Worm (Caenorhabditis elegans) whole organism, dauer: ENCODE measurements around the gene srd-42.

Source experiments
- unc-62 ChIP-seq: sonication (generic microtip); optimal IDR thresholded peaks from 2 replicates; lab custom pipeline; 2017; ENCODE audit warnings: missing biosample characterization, missing genetic modification reagents, missing genetic modification characterization

Gene srd-42

DNA sequence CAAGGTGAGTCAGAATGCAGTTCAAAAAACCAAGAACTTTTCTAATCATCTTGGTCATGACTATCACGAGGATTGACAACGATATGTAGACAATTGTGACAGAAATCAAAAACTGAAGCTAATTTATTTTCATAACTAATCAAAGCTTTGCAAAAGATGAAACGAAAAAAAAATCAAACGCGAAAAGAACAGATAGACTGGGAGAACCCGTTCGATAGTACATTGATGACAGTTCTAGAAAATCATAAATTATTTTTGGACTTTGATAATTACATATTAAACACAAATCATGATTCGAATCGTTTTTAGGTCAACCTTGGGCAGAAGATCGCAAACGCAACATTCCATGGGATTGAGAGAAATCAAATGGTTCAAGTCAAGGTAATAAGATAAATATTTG lies 21.8 kb upstream of the srd-42 start:
- TF ChIP-seq unc-62: no peak

DNA sequence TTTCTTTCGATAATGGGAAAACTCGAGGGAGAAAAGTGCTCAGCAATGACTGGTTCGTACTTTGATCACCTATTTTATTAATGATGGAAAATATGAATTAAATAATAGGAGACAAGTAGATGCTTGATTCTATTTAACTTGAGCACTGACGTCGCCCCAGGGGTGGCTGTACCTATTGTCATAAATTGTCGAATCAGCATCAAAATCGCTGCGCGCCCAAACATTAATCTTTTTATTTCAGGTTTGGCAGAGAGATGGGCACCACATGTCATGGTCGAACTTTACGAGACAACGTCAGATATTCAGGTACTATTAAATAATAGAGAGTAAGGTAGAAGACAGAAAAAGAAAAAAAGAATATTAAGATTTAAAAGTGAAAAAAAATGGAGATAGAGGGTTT lies 21.1 kb upstream of the srd-42 start:
- TF ChIP-seq unc-62: no peak

DNA sequence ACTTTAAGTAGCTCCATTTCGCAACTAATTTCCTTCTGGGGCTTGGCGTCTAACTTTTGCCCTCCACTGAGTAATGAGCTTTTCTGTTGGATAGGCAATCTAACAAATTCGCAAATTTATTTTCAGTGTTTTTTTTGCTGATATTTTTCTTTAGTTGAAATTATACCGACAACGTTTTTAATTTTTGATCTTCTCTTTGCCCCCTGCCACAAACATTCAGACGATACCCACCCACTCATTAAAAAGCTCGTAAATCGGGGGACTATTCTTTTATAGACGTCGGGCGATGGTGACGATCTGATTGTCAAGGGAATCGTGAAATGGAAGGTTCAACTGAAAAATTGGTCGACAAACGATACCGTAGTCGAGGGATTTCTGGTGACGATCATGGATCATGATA lies 20.4 kb upstream of the srd-42 start:
- no peak for TF ChIP-seq unc-62

DNA sequence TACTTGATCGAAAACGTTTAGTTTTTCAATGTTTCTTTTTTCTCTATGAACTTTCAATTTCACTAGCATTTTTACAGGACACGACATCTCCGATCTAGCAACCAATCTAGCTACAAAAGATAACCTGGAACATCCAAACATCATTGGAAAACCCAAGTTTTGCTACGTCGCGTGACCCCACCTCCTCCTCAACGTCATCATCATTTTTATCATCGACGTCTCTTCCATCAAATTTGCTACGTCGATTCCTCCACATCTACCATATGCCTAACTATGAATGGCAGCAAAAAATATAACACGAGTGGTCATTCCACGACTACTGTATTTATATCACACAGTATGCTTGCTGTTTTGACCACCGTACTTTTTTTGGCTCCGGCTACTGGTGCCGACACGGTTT lies 19.6 kb upstream of the srd-42 start, which contains the start of gene F46G10.2:
Gene F46G10.2, plus strand, starts transcription at position 78 of the 400 bp plus-strand sequence.
- TF ChIP-seq unc-62: no peak

DNA sequence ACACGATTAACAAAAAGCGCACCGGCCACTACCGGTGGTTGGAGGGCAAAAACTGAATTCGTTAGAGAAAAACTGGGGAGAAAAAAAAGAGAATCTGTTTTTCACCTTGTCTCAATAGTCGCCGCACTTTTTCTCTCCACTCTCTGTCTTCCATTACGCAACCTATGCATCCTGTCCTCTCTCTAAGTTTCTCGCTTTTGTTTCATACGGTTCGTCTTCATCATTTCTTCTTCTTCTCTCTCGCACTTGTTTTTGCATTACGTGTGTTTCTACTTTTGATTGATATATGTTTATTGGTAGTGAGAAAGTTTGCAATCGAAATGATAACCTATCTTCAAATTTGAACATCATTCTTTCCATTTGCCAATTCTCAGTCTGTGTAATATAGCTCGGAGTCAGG lies 17.3 kb upstream of the srd-42 start:
- TF ChIP-seq unc-62: no peak

DNA sequence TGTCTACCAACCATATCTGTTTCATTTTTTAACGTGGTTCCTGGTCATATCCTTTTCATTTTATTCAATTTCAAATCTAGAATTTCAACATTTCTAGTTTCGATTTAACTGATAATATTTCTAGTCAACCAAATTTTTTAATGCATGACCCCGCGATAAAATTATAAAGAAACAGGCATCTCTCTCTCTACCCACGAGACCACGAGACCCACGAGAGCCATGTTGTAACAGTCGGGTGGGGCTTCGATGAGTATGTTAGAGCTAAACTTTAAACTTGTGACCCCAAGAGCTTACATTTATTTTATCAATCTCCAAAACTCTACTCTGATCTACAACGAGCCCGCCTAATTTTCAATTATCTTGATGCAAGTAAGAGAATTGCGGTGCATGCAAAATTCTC lies 15.1 kb upstream of the srd-42 start:
- no peak for TF ChIP-seq unc-62

DNA sequence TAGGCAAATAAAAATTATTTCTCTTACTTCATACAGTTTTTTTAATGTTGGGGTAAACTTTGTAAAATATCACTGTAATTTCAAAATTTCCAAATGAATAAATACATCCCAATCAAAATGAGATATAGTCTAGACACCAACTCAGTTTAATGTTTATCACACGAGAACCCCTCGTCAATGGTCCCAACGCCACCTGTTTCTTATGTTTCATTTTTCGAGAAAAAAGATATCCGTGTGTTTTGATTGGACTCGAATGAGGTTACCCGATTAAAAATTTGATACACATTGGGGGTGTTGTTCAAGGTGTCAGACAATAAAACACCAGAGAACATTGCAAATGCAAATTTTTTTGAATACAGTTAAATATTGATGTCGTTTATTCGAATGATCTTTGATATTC lies 14.3 kb upstream of the srd-42 start:
- TF ChIP-seq unc-62: no peak

DNA sequence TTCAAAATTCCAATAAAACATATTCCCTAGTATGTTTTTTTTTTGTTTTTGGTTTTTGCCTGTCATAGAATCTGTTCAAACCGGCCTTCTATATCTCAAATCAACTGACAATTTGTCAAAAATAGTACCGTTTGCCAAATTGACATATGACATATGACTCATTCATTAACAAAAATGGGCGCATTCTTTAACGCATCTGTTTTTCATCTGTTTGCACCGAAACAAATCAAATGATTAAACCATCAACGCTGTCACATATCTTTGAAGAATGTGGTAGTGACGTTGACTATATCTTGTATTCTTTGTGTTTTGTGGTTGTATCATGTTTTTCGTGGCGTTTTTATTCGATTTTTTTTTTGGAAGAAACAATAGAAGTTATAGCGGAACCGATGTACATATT lies 11.8 kb upstream of the srd-42 start:
- TF ChIP-seq unc-62: no peak

DNA sequence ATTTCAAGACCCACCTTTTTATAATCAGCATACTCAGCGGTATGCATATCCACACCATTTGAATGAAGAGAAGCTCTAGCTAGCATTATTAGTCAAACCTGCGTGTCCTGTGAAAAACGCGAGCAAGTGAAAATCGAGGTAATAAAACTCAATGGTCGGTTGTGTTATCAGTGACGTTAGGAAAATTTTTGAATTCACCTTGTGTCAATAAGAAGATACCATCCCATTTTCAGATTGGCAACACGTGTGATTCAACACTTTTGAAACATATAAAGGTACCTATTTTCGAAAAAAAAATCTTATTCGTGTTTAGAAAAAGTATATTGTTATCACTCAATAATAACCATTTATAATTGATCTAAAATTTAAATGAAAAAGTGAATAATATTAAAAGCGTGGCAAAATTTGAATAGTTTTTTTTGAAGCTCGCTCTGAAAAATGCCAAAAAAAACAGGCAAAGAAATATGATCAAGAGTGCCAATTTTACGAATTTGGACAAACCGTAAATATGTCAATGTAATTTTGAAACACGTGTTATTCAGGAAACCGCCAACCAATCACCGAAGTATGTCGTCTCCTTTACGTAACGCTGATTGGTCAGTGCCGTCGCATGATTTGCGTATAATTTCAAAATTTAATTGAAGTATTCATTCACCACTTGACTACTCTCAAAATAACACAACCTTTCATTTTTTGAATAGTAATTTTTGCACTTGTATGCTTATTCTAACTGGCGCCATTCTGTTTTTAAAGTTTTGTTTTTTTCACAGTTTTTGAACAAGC lies 8.6 kb upstream of the srd-42 start, which contains the start of gene F46G10.1:
Gene F46G10.1, minus strand, starts transcription at position 115 of the 783 bp plus-strand sequence.
- no peak for TF ChIP-seq unc-62

DNA sequence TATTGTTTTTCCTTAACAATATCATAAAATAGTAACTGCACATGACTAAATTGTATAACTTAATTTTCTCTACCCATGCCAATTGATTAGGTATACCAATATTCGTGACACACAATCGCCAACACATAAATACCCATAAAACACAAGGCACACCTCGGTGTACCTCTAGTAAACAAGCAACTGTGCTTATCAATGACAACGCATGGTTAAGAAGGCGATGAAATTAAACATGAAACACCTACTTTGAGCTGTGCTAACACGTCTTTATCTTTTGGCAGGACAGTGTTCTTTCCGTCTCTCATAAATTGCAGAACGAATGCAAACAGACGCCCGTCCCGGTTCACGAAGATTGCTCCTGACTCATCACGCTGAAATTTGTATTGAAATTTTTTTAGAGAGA lies 7.5 kb upstream of the srd-42 start:
- TF ChIP-seq unc-62: no peak

DNA sequence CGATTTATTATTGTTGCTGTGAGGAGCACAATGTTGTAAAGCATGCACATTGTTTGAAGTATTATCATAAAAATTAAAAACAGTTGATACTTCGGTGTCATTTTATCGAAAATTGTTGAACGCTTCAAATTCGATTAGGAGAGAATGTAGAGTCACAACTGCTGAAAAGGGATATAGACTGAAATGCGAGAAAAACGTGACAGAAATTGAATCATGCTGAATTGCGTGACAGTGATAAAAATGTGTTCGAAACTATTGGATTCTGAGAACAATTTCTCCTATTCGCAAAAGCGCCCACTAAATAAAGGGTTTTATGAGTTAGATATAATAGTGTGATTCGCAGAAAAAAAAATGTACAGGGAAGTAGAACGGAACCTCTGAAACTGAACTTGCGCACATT lies 5.5 kb upstream of the srd-42 start, which contains the start of gene srxa-8:
Gene srxa-8, minus strand, starts transcription at position 101 of the 400 bp plus-strand sequence.
- TF ChIP-seq unc-62: no peak

DNA sequence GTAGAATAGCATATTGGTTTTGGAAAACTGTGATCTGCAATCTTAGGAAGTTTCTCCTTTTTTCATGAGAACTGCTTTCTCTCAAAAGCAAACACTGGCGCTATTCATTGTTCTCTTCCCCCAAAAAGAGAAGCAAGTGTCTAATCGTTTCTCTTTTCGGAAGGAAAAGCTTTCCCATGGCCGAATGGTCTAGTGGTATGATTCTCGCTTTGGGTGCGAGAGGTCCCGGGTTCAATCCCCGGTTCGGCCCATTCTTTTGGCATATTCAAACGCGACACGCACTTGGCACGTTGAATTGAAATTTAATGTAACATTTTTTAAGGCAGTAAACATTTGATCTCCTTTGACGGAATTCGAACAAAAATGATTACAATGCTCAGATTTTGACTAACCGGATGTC lies 4.6 kb upstream of the srd-42 start:
- TF ChIP-seq unc-62: no peak

DNA sequence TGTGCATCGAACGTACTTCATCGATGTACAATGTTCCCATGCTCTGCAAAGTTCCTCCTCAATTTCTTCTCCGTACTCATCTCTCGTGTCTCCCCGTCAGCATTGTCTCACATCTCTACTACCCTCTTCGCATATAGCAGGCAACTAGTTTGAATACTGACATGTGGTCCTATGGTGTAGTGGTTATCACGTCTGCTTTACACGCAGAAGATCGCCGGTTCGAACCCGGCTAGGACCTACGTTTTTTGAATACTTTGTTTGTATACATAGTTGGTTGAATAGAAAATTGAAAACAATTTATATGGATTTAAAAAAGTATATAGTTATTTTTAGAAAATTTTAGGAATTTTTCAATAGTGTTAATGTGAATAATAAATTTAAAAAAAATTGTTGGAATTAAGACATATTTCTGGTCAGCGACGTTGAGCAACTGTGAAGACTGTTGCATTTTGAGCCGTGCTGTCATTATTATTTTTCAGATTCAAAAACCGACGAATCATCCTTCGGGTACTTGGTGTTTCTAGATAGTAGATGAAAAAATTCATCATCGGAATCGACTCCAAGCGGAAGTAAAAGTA lies 3.7 kb upstream of the srd-42 start:
- TF ChIP-seq unc-62: no peak

DNA sequence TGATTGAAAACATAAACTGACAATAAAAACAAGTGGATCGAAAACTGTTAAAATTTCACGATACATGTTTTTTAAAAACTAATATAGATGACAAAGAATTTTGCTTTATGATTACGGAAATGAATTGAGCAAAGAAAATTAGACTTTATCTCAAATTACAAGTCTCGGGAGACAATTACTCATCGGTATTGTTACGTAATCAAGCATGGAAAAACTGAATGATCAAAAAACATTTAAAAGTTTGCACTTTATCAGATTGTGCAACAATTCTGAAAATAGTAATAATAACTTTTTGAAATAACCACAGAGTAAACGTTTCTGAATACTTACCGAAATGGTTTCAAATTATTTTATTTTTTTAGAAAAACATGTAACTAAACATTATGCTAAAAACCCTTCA lies 2.5 kb upstream of the srd-42 start, which contains the start of gene srd-43:
Gene srd-43, minus strand, starts transcription at position 66 of the 400 bp plus-strand sequence.
- no peak for TF ChIP-seq unc-62

DNA sequence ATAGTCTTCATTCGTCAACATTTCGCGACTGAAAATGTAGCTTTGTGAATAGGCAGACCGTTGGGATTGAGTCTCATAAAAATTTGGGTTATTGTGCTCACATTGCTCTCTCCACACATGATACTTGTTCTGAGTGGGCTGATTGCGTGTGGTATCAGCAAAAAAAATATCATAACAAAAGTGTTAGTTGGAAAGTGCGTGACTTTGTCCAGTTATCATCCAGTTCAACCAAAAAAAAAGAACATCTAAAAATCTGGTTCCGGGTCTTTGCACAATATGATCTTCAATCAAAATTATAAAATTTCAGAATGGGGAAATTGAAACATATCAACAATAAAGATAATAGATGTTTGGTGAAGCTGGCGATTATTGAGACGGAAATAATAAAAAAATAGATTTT lies 2.8 kb downstream of the srd-42 start, which contains the start of gene srd-39:
Gene srd-39, minus strand, starts transcription at position 101 of the 400 bp plus-strand sequence.
- TF ChIP-seq unc-62: no peak

DNA sequence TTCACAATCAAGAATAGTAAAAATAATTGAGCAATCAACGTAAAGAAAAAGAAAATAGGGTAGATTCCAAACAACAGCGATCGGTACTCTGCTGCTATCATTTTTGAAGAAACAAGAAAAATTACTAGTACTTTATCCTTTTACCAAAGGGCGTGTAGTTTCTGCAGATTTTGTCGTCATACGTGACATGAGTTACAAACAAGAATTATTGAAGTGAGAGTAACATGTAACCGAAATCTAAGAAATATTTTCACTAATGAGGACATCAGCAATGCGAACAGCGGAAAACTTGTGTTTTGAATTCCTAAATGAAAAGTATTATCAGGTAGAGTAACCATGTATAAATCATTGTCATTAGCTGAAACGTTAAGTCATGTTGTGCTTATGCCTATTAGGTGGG lies 8.6 kb downstream of the srd-42 start, which contains the start of gene srd-36:
Gene srd-36, minus strand, starts transcription at position 101 of the 400 bp plus-strand sequence.
- TF ChIP-seq unc-62: no peak

DNA sequence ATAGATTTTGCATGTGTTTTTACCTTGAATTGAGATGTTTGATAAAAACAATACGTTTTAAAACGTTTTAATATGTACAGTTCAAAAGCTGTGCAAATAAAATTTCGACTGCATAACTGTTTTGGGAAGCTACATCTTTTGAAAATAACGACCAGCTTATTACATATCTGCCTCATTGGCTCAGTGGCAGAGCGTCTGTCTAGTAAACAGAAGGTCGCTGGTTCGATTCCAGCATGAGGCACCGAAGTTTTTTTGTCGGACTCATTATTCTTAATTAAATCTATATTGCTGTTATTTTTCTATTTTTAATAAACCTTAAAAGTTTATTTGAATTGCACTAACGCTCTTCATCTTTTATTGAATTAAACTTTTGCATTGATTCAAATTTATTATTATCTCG lies 10.2 kb downstream of the srd-42 start:
- TF ChIP-seq unc-62: no peak

DNA sequence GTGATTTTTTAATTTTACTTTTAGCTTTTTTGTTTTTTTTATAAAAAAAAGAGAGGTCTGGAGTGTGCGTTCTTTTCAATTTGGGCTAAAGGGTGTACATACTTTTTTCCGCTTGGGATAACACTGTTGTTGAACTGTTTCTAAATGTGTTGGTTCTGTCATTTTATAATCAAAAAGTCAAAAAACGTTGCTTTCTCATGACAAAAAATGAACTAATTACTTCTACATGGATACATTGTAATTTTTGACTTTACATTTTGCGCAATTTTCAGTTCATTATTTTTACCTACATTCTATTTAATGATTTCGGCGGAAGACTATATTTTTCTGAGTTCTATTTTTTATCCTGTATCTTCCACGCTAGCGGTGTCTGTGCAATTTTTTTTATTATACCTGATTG lies 11.8 kb downstream of the srd-42 start, which contains the start of gene srd-38:
Gene srd-38, plus strand, starts transcription at position 301 of the 400 bp plus-strand sequence.
- no peak for TF ChIP-seq unc-62
